Fruit fly (Drosophila melanogaster) whole organism, prepupa: ENCODE results near the gene Cys.

Source experiments
- CG11762 ChIP-seq: fragments of 200-800 bp; sonication (Bioruptor generic); optimal IDR thresholded peaks from 3 replicates; lab custom pipeline; 2016; ENCODE audit warnings: missing biosample characterization, missing genetic modification characterization; ENCODE audit not compliant: insufficient read depth
- CG16779 ChIP-seq: fragments of 200-800 bp; sonication (Bioruptor generic); optimal IDR thresholded peaks from 3 replicates; lab custom pipeline; 2017; ENCODE audit warnings: missing biosample characterization, mild to moderate bottlenecking, missing genetic modification characterization
- CG32006 ChIP-seq: fragments of 200-800 bp; sonication (Bioruptor generic); optimal IDR thresholded peaks from 3 replicates; lab custom pipeline; 2017; ENCODE audit warnings: missing biosample characterization, mild to moderate bottlenecking, missing genetic modification characterization
- CG7368 ChIP-seq: fragments of 200-800 bp; sonication (Bioruptor generic); optimal IDR thresholded peaks from 3 replicates; lab custom pipeline; 2016; ENCODE audit warnings: missing biosample characterization, missing genetic modification characterization
- CG9139 ChIP-seq: fragments of 200-800 bp; sonication (Bioruptor generic); optimal IDR thresholded peaks from 3 replicates; lab custom pipeline; 2017; ENCODE audit warnings: missing biosample characterization, mild to moderate bottlenecking, missing genetic modification characterization
- Eip78C ChIP-seq: fragments of 200-800 bp; sonication (Bioruptor generic); peaks from one replicate; lab custom pipeline; 2016; ENCODE audit warnings: missing biosample characterization, missing genetic modification characterization
- Eip93F ChIP-seq: fragments of 200-800 bp; sonication (Bioruptor generic); optimal IDR thresholded peaks from 2 replicates; lab custom pipeline; 2016; ENCODE audit warnings: missing biosample characterization, mild to moderate bottlenecking, missing genetic modification characterization
- Hr38 ChIP-seq: sonication (Bioruptor generic); optimal IDR thresholded peaks from 2 replicates; lab custom pipeline; 2016; ENCODE audit warnings: missing biosample characterization, missing genetic modification characterization
- Lpt ChIP-seq: fragments of 200-800 bp; sonication (Bioruptor generic); optimal IDR thresholded peaks from 3 replicates; lab custom pipeline; 2016; ENCODE audit warnings: missing biosample characterization, missing genetic modification characterization
- acj6 ChIP-seq: fragments of 200-800 bp; sonication (Bioruptor generic); optimal IDR thresholded peaks from 3 replicates; lab custom pipeline; 2016; ENCODE audit warnings: missing biosample characterization, missing genetic modification characterization
- dac ChIP-seq: fragments of 200-800 bp; sonication (Bioruptor generic); optimal IDR thresholded peaks from 2 replicates; lab custom pipeline; 2017; ENCODE audit warnings: missing biosample characterization, mild to moderate bottlenecking, missing genetic modification characterization
- ss ChIP-seq, 2 experiments: fragments of 200-800 bp; sonication (Bioruptor generic); optimal IDR thresholded peaks; 2 replicates in 1 of 2; 3 replicates in 1 of 2; lab custom pipeline; 2017 to 2018; ENCODE audit warnings: mild to moderate bottlenecking in 2 of 2, missing biosample characterization in 2 of 2, missing genetic modification characterization in 2 of 2, moderate library complexity in 1 of 2
- vri ChIP-seq: fragments of 200-800 bp; sonication (Bioruptor generic); optimal IDR thresholded peaks from 3 replicates; lab custom pipeline; 2016; ENCODE audit warnings: missing biosample characterization, mild to moderate bottlenecking, missing genetic modification characterization

- TF ChIP-seq acj6 (GFP tag; lab: Kevin White, UChicago) (no peak), ss (GFP tag; optimal IDR thresholded peaks at IDR 0.05; lab: Kevin White, UChicago) (no peak), dac (GFP tag; lab: Kevin White, UChicago) (no peak), Hr38 (GFP tag; lab: Kevin White, UChicago) (no peak), Eip93F (GFP tag; lab: Kevin White, UChicago) (no peak), CG16779 (no peak), CG32006 (GFP tag; lab: Kevin White, UChicago) (no peak), CG7368 (GFP tag; lab: Kevin White, UChicago) (no peak), Eip78C (GFP tag; lab: Kevin White, UChicago) (no peak), CG11762 (GFP tag; lab: Kevin White, UChicago) (no peak), vri (no peak), CG9139 (GFP tag; lab: Kevin White, UChicago) (no peak), Lpt (GFP tag; lab: Kevin White, UChicago) (no peak)
Observed at dm6 chr3R:14564705-14565064, 4.8 kb downstream of the Cys start, which contains the start of gene CG8087.
